Worm (Caenorhabditis elegans) whole organism, late embryonic: ENCODE measurements around the gene F45D11.14.
"Not testable (repeated sequence)": the region's sequence is repeated elsewhere in the genome, so short reads cannot be mapped to it uniquely, and the experiment has no call there.

Experiments
- C08G9.2 ChIP-seq: sonication (generic microtip); optimal IDR thresholded peaks from 2 replicates; lab custom pipeline; 2016; ENCODE audit warnings: mild to moderate bottlenecking, missing genetic modification characterization, moderate library complexity, missing compliant biosample characterization
- F13H6.1 ChIP-seq: sonication (generic microtip); optimal IDR thresholded peaks from 2 replicates; lab custom pipeline; 2016; ENCODE audit warnings: missing genetic modification characterization, missing compliant biosample characterization
- K02D7.2 ChIP-seq: sonication (generic microtip); optimal IDR thresholded peaks from 2 replicates; lab custom pipeline; 2017; ENCODE audit warnings: mild to moderate bottlenecking, missing genetic modification characterization, missing compliant biosample characterization
- T23F11.4 ChIP-seq: fragments of 200-800 bp; sonication (Bioruptor generic); optimal IDR thresholded peaks from 2 replicates; lab custom pipeline; 2018; ENCODE audit warnings: mild to moderate bottlenecking, missing genetic modification characterization, missing compliant biosample characterization
- ama-1 ChIP-seq: fragments of 150-350 bp; optimal IDR thresholded peaks from 2 replicates; lab custom pipeline; 2014
- ceh-18 ChIP-seq: sonication (generic microtip); optimal IDR thresholded peaks from 2 replicates; lab custom pipeline; 2016; ENCODE audit warnings: missing genetic modification characterization, missing compliant biosample characterization
- ceh-22 ChIP-seq: sonication (generic microtip); optimal IDR thresholded peaks from 2 replicates; lab custom pipeline; 2017; ENCODE audit warnings: missing biosample characterization, missing genetic modification characterization
- ceh-24 ChIP-seq: sonication (generic microtip); optimal IDR thresholded peaks from 2 replicates; lab custom pipeline; 2016; ENCODE audit warnings: mild to moderate bottlenecking, missing genetic modification characterization, missing compliant biosample characterization
- ceh-30 ChIP-seq: fragments of 150-350 bp; optimal IDR thresholded peaks from 2 replicates; lab custom pipeline; 2014; ENCODE audit warnings: missing biosample characterization, missing genetic modification characterization
- ceh-34 ChIP-seq: sonication (generic microtip); optimal IDR thresholded peaks from 2 replicates; lab custom pipeline; 2016; ENCODE audit warnings: mild to moderate bottlenecking, missing genetic modification characterization, missing compliant biosample characterization
- ceh-9 ChIP-seq: sonication (generic microtip); optimal IDR thresholded peaks from 2 replicates; lab custom pipeline; 2016; ENCODE audit warnings: mild to moderate bottlenecking, missing genetic modification characterization, inconsistent platforms, missing compliant biosample characterization
- che-1 ChIP-seq: sonication (generic microtip); optimal IDR thresholded peaks from 2 replicates; lab custom pipeline; 2016; ENCODE audit warnings: mild to moderate bottlenecking, missing genetic modification characterization, missing compliant biosample characterization
- dmd-4 ChIP-seq: sonication (generic microtip); optimal IDR thresholded peaks from 2 replicates; lab custom pipeline; 2016; ENCODE audit warnings: borderline replicate concordance, missing genetic modification characterization, missing compliant biosample characterization
- dve-1 ChIP-seq: sonication (generic microtip); optimal IDR thresholded peaks from 2 replicates; lab custom pipeline; 2017; ENCODE audit warnings: antibody characterized with exemption, mild to moderate bottlenecking, missing genetic modification characterization, missing compliant biosample characterization
- elt-2 ChIP-seq: sonication (generic microtip); optimal IDR thresholded peaks from 2 replicates; lab custom pipeline; 2016; ENCODE audit warnings: missing genetic modification reagents, missing genetic modification characterization, missing compliant biosample characterization
- elt-4 ChIP-seq: sonication (generic microtip); optimal IDR thresholded peaks from 2 replicates; lab custom pipeline; 2016; ENCODE audit warnings: missing genetic modification characterization, missing compliant biosample characterization
- ets-4 ChIP-seq: sonication (generic microtip); optimal IDR thresholded peaks from 2 replicates; lab custom pipeline; 2016; ENCODE audit warnings: missing genetic modification characterization, missing compliant biosample characterization
- fkh-10 ChIP-seq: fragments of 150-350 bp; optimal IDR thresholded peaks from 2 replicates; lab custom pipeline; 2014; ENCODE audit warnings: missing biosample characterization, missing genetic modification reagents, missing genetic modification characterization
- fkh-6 ChIP-seq: sonication (generic microtip); optimal IDR thresholded peaks from 2 replicates; lab custom pipeline; 2016; ENCODE audit warnings: missing genetic modification characterization, missing compliant biosample characterization
- gmeb-2 ChIP-seq: sonication (generic microtip); optimal IDR thresholded peaks from 2 replicates; lab custom pipeline; 2016; ENCODE audit warnings: missing genetic modification characterization, inconsistent platforms, missing compliant biosample characterization
- hlh-15 ChIP-seq: sonication (generic microtip); optimal IDR thresholded peaks from 2 replicates; lab custom pipeline; 2016; ENCODE audit warnings: missing genetic modification characterization, missing compliant biosample characterization
- hlh-30 ChIP-seq: sonication (generic microtip); optimal IDR thresholded peaks from 2 replicates; lab custom pipeline; 2017; ENCODE audit warnings: antibody characterized with exemption, missing genetic modification characterization, missing compliant biosample characterization; ENCODE audit not compliant: insufficient read depth
- hlh-8 ChIP-seq: sonication (generic microtip); optimal IDR thresholded peaks from 2 replicates; lab custom pipeline; 2016; ENCODE audit warnings: missing genotype, missing genetic modification characterization, missing compliant biosample characterization
- lim-6 ChIP-seq: sonication (generic microtip); optimal IDR thresholded peaks from 2 replicates; lab custom pipeline; 2016; ENCODE audit warnings: missing genetic modification characterization, missing compliant biosample characterization
- lin-11 ChIP-seq: fragments of 200-800 bp; sonication (Bioruptor generic); optimal IDR thresholded peaks from 2 replicates; lab custom pipeline; 2018; ENCODE audit warnings: mild to moderate bottlenecking, missing genetic modification characterization, missing compliant biosample characterization
- madf-2 ChIP-seq: sonication (generic microtip); optimal IDR thresholded peaks from 2 replicates; lab custom pipeline; 2017; ENCODE audit warnings: missing genetic modification characterization, missing compliant biosample characterization
- nfya-1 ChIP-seq: sonication (generic microtip); optimal IDR thresholded peaks from 2 replicates; lab custom pipeline; 2017; ENCODE audit warnings: missing genetic modification characterization, mild to moderate bottlenecking, missing compliant biosample characterization, antibody characterized with exemption, moderate library complexity
- nhr-232 ChIP-seq: sonication (generic microtip); optimal IDR thresholded peaks from 2 replicates; lab custom pipeline; 2016; ENCODE audit warnings: missing genetic modification characterization, missing compliant biosample characterization
- npax-4 ChIP-seq: sonication (generic microtip); optimal IDR thresholded peaks from 2 replicates; lab custom pipeline; 2016; ENCODE audit warnings: missing genetic modification characterization, missing compliant biosample characterization
- pag-3 ChIP-seq: sonication (generic microtip); optimal IDR thresholded peaks from 2 replicates; lab custom pipeline; 2016; ENCODE audit warnings: missing compliant biosample characterization, missing genetic modification characterization, borderline replicate concordance
- pat-9 ChIP-seq: fragments of 200-800 bp; sonication (Bioruptor generic); optimal IDR thresholded peaks from 2 replicates; lab custom pipeline; 2018; ENCODE audit warnings: mild to moderate bottlenecking, missing genetic modification characterization, moderate library complexity, missing compliant biosample characterization
- pax-1 ChIP-seq: fragments of 150-350 bp; optimal IDR thresholded peaks from 2 replicates; lab custom pipeline; 2014; ENCODE audit warnings: missing biosample characterization, missing genetic modification characterization
- pros-1 ChIP-seq: fragments of 150-350 bp; optimal IDR thresholded peaks from 2 replicates; lab custom pipeline; 2014; ENCODE audit warnings: missing biosample characterization, missing genetic modification reagents, missing genetic modification characterization
- ref-2 ChIP-seq: sonication (generic microtip); optimal IDR thresholded peaks from 2 replicates; lab custom pipeline; 2016; ENCODE audit warnings: missing genetic modification characterization, missing compliant biosample characterization
- sdc-2 ChIP-seq: sonication (generic microtip); optimal IDR thresholded peaks from 2 replicates; lab custom pipeline; 2016; ENCODE audit warnings: missing genotype, missing genetic modification characterization, missing compliant biosample characterization
- sox-4 ChIP-seq: sonication (generic microtip); optimal IDR thresholded peaks from 2 replicates; lab custom pipeline; 2017; ENCODE audit warnings: mild to moderate bottlenecking, missing genetic modification characterization, inconsistent platforms, missing compliant biosample characterization
- tbx-2 ChIP-seq: sonication (generic microtip); optimal IDR thresholded peaks from 2 replicates; lab custom pipeline; 2016; ENCODE audit warnings: missing genetic modification characterization, missing compliant biosample characterization
- ttx-3 ChIP-seq: sonication (generic microtip); optimal IDR thresholded peaks from 2 replicates; lab custom pipeline; 2016; ENCODE audit warnings: missing genetic modification reagents, missing genetic modification characterization, missing compliant biosample characterization
- unc-42 ChIP-seq: sonication (generic microtip); optimal IDR thresholded peaks from 2 replicates; lab custom pipeline; 2016; ENCODE audit warnings: missing genotype, missing genetic modification characterization, missing compliant biosample characterization
- unc-86 ChIP-seq: sonication (generic microtip); optimal IDR thresholded peaks from 2 replicates; lab custom pipeline; 2016; ENCODE audit warnings: missing genetic modification characterization, missing compliant biosample characterization
- zip-5 ChIP-seq: sonication (generic microtip); optimal IDR thresholded peaks from 2 replicates; lab custom pipeline; 2016; ENCODE audit warnings: missing genetic modification characterization, missing compliant biosample characterization

The F45D11.14 gene

ce11 chrII:1006375-1006774 is at the start of gene F45D11.14:
Gene F45D11.14 (minus strand): TSS chrII:1006475.
- TF ChIP-seq sox-4; fkh-10 (GFP tag; lab: Kevin White, UChicago); che-1: not testable (repeated sequence)

ce11 chrII:1054724-1055123 is 48.4 kb upstream of the F45D11.14 start, which contains the start of gene K02E7.7:
Gene K02E7.7 (plus strand): TSS chrII:1055024.
- TF ChIP-seq pag-3; nfya-1 (tag; lab: Kevin White, UChicago); dve-1: not testable (repeated sequence)

- TF ChIP-seq hlh-8 (tag; lab: Kevin White, UChicago) (no peak), hlh-30 (tag; lab: Kevin White, UChicago) (no peak), pag-3 (no peak), K02D7.2 (tag; lab: Kevin White, UChicago) (no peak), zip-5 (tag; lab: Kevin White, UChicago) (no peak), pax-1 (tag; lab: Kevin White, UChicago) (no peak), ceh-22 (tag; lab: Kevin White, UChicago) (no peak), ceh-9 (tag; lab: Kevin White, UChicago) (no peak), fkh-6 (tag; lab: Kevin White, UChicago) (no peak), dmd-4 (tag; lab: Kevin White, UChicago) (no peak), C08G9.2 (no peak), pros-1 (no peak), madf-2 (tag; lab: Kevin White, UChicago) (no peak), lim-6 (no peak), hlh-15 (no peak), tbx-2 (no peak)
Observed at ce11 chrII:1049849-1050248, 43.6 kb upstream of the F45D11.14 start, which contains the start of gene fbxb-40. Gene fbxb-40 (minus strand): TSS chrII:1049949.

- TF ChIP-seq elt-4 (tag; lab: Kevin White, UChicago) (no peak), lin-11 (no peak), pat-9 (tag; lab: Kevin White, UChicago) (no peak), sox-4 (no peak), pag-3 (no peak), zip-5 (tag; lab: Kevin White, UChicago) (no peak), ets-4 (tag; lab: Kevin White, UChicago) (no peak), nhr-232 (no peak), che-1 (no peak), sdc-2 (tag; lab: Kevin White, UChicago) (no peak), dmd-4 (tag; lab: Kevin White, UChicago) (no peak), npax-4 (no peak), F13H6.1 (tag; lab: Kevin White, UChicago) (no peak), ceh-18 (tag; lab: Kevin White, UChicago) (no peak), ama-1 (lab: Kevin White, UChicago) (no peak), ttx-3 (tag; lab: Kevin White, UChicago) (no peak), pax-1 (tag; lab: Kevin White, UChicago) (no peak), ceh-34 (no peak), unc-86 (tag; lab: Kevin White, UChicago) (no peak)
Observed at ce11 chrII:1046937-1047336, 40.7 kb upstream of the F45D11.14 start.

ce11 chrII:1045692-1046091 is 39.4 kb upstream of the F45D11.14 start, which contains the start of gene str-148:
Gene str-148 (plus strand): TSS chrII:1045992.
- TF ChIP-seq ref-2 (no peak), pax-1 (tag; lab: Kevin White, UChicago) (no peak), lin-11 (no peak), T23F11.4 (GFP tag; lab: Kevin White, UChicago) (no peak), npax-4 (no peak), ceh-30 (tag; lab: Kevin White, UChicago) (no peak), ceh-24 (tag; lab: Kevin White, UChicago) (no peak), unc-42 (tag; lab: Kevin White, UChicago) (no peak), hlh-8 (tag; lab: Kevin White, UChicago) (no peak), gmeb-2 (tag; lab: Kevin White, UChicago) (no peak), hlh-15 (no peak), elt-2 (tag; lab: Kevin White, UChicago) (no peak), ceh-34 (no peak)
- TF ChIP-seq, all 69 proteins: peak for 0
